Worm (Caenorhabditis elegans) whole organism, midembryonic: ENCODE results near the gene K04C2.8.

Source experiments
- cog-1 ChIP-seq: sonication (generic microtip); optimal IDR thresholded peaks from 2 replicates; lab custom pipeline; 2016; ENCODE audit warnings: missing genetic modification characterization, missing compliant biosample characterization
- flt-1 ChIP-seq: fragments of 200-800 bp; sonication (Bioruptor generic); IDR thresholded peaks from 2 replicates; pipeline ENCODE4 v1.3.6; 2022; ENCODE audit warnings: missing genetic modification characterization, missing compliant biosample characterization
- med-1 ChIP-seq: sonication (generic microtip); optimal IDR thresholded peaks from 2 replicates; lab custom pipeline; 2017; ENCODE audit warnings: missing genetic modification characterization, mild to moderate bottlenecking, missing compliant biosample characterization, antibody characterized with exemption, missing genetic modification reagents; ENCODE audit not compliant: insufficient read depth
- ref-1 ChIP-seq: fragments of 200-800 bp; sonication (Bioruptor generic); conservative IDR thresholded peaks from 2 replicates; pipeline ENCODE4 v1.3.6; 2022; ENCODE audit warnings: missing genetic modification reagents, missing genetic modification characterization, missing compliant biosample characterization
- tab-1 ChIP-seq: fragments of 200-800 bp; sonication (Bioruptor generic); IDR thresholded peaks from 2 replicates; pipeline ENCODE4 v1.3.6; 2022; ENCODE audit warnings: missing genetic modification characterization, missing compliant biosample characterization

ce11 chrIII:6895677-6896076 is 25.6 kb downstream of the K04C2.8 start:
- no peak for TF ChIP-seq med-1 (GFP tag; lab: Kevin White, UChicago)
- TF ChIP-seq cog-1 (tag; lab: Kevin White, UChicago) = no peak
- TF ChIP-seq tab-1 (GFP tag; lab: Robert Waterston, UW) = no peak
- TF ChIP-seq ref-1 (GFP tag; lab: Robert Waterston, UW) = no peak
- no peak for TF ChIP-seq flt-1
